Worm (Caenorhabditis elegans) whole organism, young adult: Measurements from ENCODE around the gene R07E5.6.

Source experiments
- B0261.1 ChIP-seq: sonication (generic microtip); optimal IDR thresholded peaks from 2 replicates; lab custom pipeline; 2016; ENCODE audit warnings: mild to moderate bottlenecking, missing genetic modification characterization, moderate library complexity, missing compliant biosample characterization
- D2030.7 ChIP-seq: fragments of 200-800 bp; sonication (Bioruptor generic); IDR thresholded peaks from 2 replicates; pipeline ENCODE4 v1.3.6; 2022; ENCODE audit warnings: missing genetic modification reagents, missing genetic modification characterization, missing compliant biosample characterization
- F23B12.7 ChIP-seq: sonication (generic microtip); optimal IDR thresholded peaks from 2 replicates; lab custom pipeline; 2017; ENCODE audit warnings: missing genetic modification characterization, mild to moderate bottlenecking, missing compliant biosample characterization, antibody characterized with exemption, moderate library complexity; ENCODE audit not compliant: insufficient read depth
- F33H1.4 ChIP-seq: fragments of 200-800 bp; sonication (Bioruptor generic); IDR thresholded peaks from 2 replicates; pipeline ENCODE4 v1.3.6; 2022; ENCODE audit warnings: missing genetic modification reagents, missing genetic modification characterization, missing compliant biosample characterization
- F39B2.1 ChIP-seq: fragments of 200-800 bp; sonication (Bioruptor generic); IDR thresholded peaks from 2 replicates; pipeline ENCODE4 v1.3.6; 2022; ENCODE audit warnings: missing genetic modification reagents, missing genetic modification characterization, missing compliant biosample characterization
- F52B5.7 ChIP-seq: sonication (generic microtip); optimal IDR thresholded peaks from 2 replicates; lab custom pipeline; 2016; ENCODE audit warnings: mild to moderate bottlenecking, missing genetic modification characterization, missing compliant biosample characterization
- F55B11.4 ChIP-seq: sonication (generic microtip); optimal IDR thresholded peaks from 2 replicates; lab custom pipeline; 2016; ENCODE audit warnings: missing compliant biosample characterization, missing genetic modification characterization, borderline replicate concordance; ENCODE audit not compliant: insufficient read depth
- K12H6.12 ChIP-seq: fragments of 200-800 bp; sonication (Bioruptor generic); optimal IDR thresholded peaks from 2 replicates; lab custom pipeline; 2018; ENCODE audit warnings: mild to moderate bottlenecking, missing genetic modification characterization, missing compliant biosample characterization
- Y56A3A.18 ChIP-seq: fragments of 200-800 bp; sonication (Bioruptor generic); IDR thresholded peaks from 2 replicates; pipeline ENCODE4 v1.3.6; 2022; ENCODE audit warnings: missing genetic modification reagents, missing genetic modification characterization, missing compliant biosample characterization
- Y67H2A.10 ChIP-seq: fragments of 200-800 bp; sonication (Bioruptor generic); conservative IDR thresholded peaks from 2 replicates; pipeline ENCODE4 v1.3.6; 2022; ENCODE audit warnings: missing genetic modification reagents, missing genetic modification characterization, missing compliant biosample characterization
- Y79H2A.3 ChIP-seq: fragments of 200-800 bp; sonication (Bioruptor generic); conservative IDR thresholded peaks from 2 replicates; pipeline ENCODE4 v1.3.6; 2022; ENCODE audit warnings: missing genetic modification reagents, missing genetic modification characterization, missing compliant biosample characterization
- Y95B8A.8 ChIP-seq: fragments of 200-800 bp; sonication (Bioruptor generic); IDR thresholded peaks from 2 replicates; pipeline ENCODE4 v1.3.6; 2022; ENCODE audit warnings: missing genetic modification reagents, missing genetic modification characterization, missing compliant biosample characterization
- ama-1 ChIP-seq, 3 experiments: fragments of 150-350 bp in 1 of 3; sonication (generic microtip) in 2 of 3; optimal IDR thresholded peaks; 2 replicates each; lab custom pipeline; 2014 to 2018; ENCODE audit warnings: missing biosample characterization in 2 of 3, missing genetic modification characterization in 2 of 3, missing genetic modification reagents in 2 of 3
- aptf-2 ChIP-seq: fragments of 200-800 bp; sonication (Bioruptor generic); conservative IDR thresholded peaks from 2 replicates; pipeline ENCODE4 v1.3.6; 2022; ENCODE audit warnings: missing genetic modification reagents, missing genetic modification characterization, missing compliant biosample characterization
- atf-7 ChIP-seq: sonication (generic microtip); optimal IDR thresholded peaks from 2 replicates; lab custom pipeline; 2017; ENCODE audit warnings: mild to moderate bottlenecking, missing genetic modification characterization, missing compliant biosample characterization
- attf-5 ChIP-seq: fragments of 200-800 bp; sonication (Bioruptor generic); optimal IDR thresholded peaks from 2 replicates; lab custom pipeline; 2018; ENCODE audit warnings: mild to moderate bottlenecking, missing genetic modification characterization, missing compliant biosample characterization
- ccch-3 ChIP-seq: fragments of 200-800 bp; sonication (Bioruptor generic); optimal IDR thresholded peaks from 2 replicates; lab custom pipeline; 2018; ENCODE audit warnings: mild to moderate bottlenecking, missing genetic modification characterization, missing compliant biosample characterization
- ceh-40 ChIP-seq: fragments of 200-800 bp; sonication (Bioruptor generic); IDR thresholded peaks from 2 replicates; pipeline ENCODE4 v1.3.6; 2022; ENCODE audit warnings: missing genetic modification characterization, missing compliant biosample characterization
- chd-7 ChIP-seq: sonication (generic microtip); optimal IDR thresholded peaks from 2 replicates; lab custom pipeline; 2016; ENCODE audit warnings: mild to moderate bottlenecking, missing genetic modification characterization, moderate library complexity, missing compliant biosample characterization
- die-1 ChIP-seq: sonication (generic microtip); optimal IDR thresholded peaks from 2 replicates; lab custom pipeline; 2016; ENCODE audit warnings: missing genotype, mild to moderate bottlenecking, missing genetic modification characterization, missing compliant biosample characterization
- dox-1 ChIP-seq: fragments of 200-800 bp; sonication (Bioruptor generic); IDR thresholded peaks from 2 replicates; pipeline ENCODE4 v1.3.6; 2022; ENCODE audit warnings: missing genetic modification reagents, missing genetic modification characterization, missing compliant biosample characterization
- egl-18 ChIP-seq: fragments of 200-800 bp; sonication (Bioruptor generic); IDR thresholded peaks from 2 replicates; pipeline ENCODE4 v1.3.6; 2022; ENCODE audit warnings: missing genetic modification reagents, missing genetic modification characterization, missing compliant biosample characterization
- egl-44 ChIP-seq: fragments of 200-800 bp; sonication (Bioruptor generic); IDR thresholded peaks from 2 replicates; pipeline ENCODE4 v1.3.6; 2022; ENCODE audit warnings: missing genetic modification reagents, missing genetic modification characterization, missing compliant biosample characterization
- him-1 ChIP-seq: sonication (generic microtip); optimal IDR thresholded peaks from 2 replicates; lab custom pipeline; 2016; ENCODE audit warnings: missing genotype, missing genetic modification reagents, missing genetic modification characterization, missing compliant biosample characterization
- hlh-12 ChIP-seq: sonication (generic microtip); optimal IDR thresholded peaks from 2 replicates; lab custom pipeline; 2016; ENCODE audit warnings: missing genetic modification characterization, missing compliant biosample characterization
- hmg-1.2 ChIP-seq: fragments of 200-800 bp; sonication (Bioruptor generic); IDR thresholded peaks from 2 replicates; pipeline ENCODE4 v1.3.6; 2022; ENCODE audit warnings: missing genetic modification reagents, missing genetic modification characterization, missing compliant biosample characterization
- hmg-20 ChIP-seq: fragments of 200-800 bp; sonication (Bioruptor generic); IDR thresholded peaks from 2 replicates; pipeline ENCODE4 v1.3.6; 2022; ENCODE audit warnings: missing genetic modification reagents, missing genetic modification characterization, missing compliant biosample characterization
- let-526 ChIP-seq: fragments of 200-800 bp; sonication (Bioruptor generic); IDR thresholded peaks from 2 replicates; pipeline ENCODE4 v1.3.6; 2022; ENCODE audit warnings: missing genetic modification reagents, missing genetic modification characterization, missing compliant biosample characterization
- let-607 ChIP-seq, 2 experiments: fragments of 200-800 bp in 1 of 2; sonication (Bioruptor generic) in 1 of 2; sonication (generic microtip) in 1 of 2; optimal IDR thresholded peaks; 2 replicates each; lab custom pipeline; 2016 to 2018; ENCODE audit warnings: mild to moderate bottlenecking in 2 of 2, missing compliant biosample characterization in 2 of 2, missing genetic modification characterization in 2 of 2, moderate library complexity in 2 of 2, missing genotype in 1 of 2
- lin-26 ChIP-seq: fragments of 200-800 bp; sonication (Bioruptor generic); IDR thresholded peaks from 2 replicates; pipeline ENCODE4 v1.3.6; 2022; ENCODE audit warnings: missing genetic modification reagents, missing genetic modification characterization, missing compliant biosample characterization
- lin-35 ChIP-seq, 3 experiments: fragments of 150-350 bp in 2 of 3; sonication (generic microtip) in 1 of 3; optimal IDR thresholded peaks; 2 replicates each; lab custom pipeline; 2014 to 2018; ENCODE audit warnings: missing biosample characterization in 3 of 3, missing genetic modification characterization in 3 of 3, missing genetic modification reagents in 3 of 3
- lin-54 ChIP-seq: fragments of 200-800 bp; sonication (Bioruptor generic); optimal IDR thresholded peaks from 2 replicates; lab custom pipeline; 2018; ENCODE audit warnings: mild to moderate bottlenecking, missing genetic modification characterization, missing compliant biosample characterization
- lsy-27 ChIP-seq: sonication (generic microtip); optimal IDR thresholded peaks from 2 replicates; lab custom pipeline; 2017; ENCODE audit warnings: missing genetic modification characterization, mild to moderate bottlenecking, missing compliant biosample characterization, antibody characterized with exemption, missing genotype, borderline replicate concordance; ENCODE audit not compliant: insufficient read depth
- mxl-1 ChIP-seq: sonication (generic microtip); optimal IDR thresholded peaks from 2 replicates; lab custom pipeline; 2016; ENCODE audit warnings: missing genetic modification characterization, missing compliant biosample characterization
- nfya-2 ChIP-seq: fragments of 200-800 bp; sonication (Bioruptor generic); IDR thresholded peaks from 2 replicates; pipeline ENCODE4 v1.3.6; 2022; ENCODE audit warnings: missing genetic modification reagents, missing genetic modification characterization, missing compliant biosample characterization
- nhr-120 ChIP-seq: fragments of 200-800 bp; sonication (Bioruptor generic); IDR thresholded peaks from 2 replicates; pipeline ENCODE4 v1.3.6; 2022; ENCODE audit warnings: missing genetic modification characterization, missing compliant biosample characterization
- nhr-179 ChIP-seq: sonication (generic microtip); optimal IDR thresholded peaks from 2 replicates; lab custom pipeline; 2016; ENCODE audit warnings: mild to moderate bottlenecking, missing genetic modification characterization, missing compliant biosample characterization
- nhr-27 ChIP-seq: fragments of 200-800 bp; sonication (Bioruptor generic); optimal IDR thresholded peaks from 2 replicates; lab custom pipeline; 2018; ENCODE audit warnings: mild to moderate bottlenecking, missing genetic modification characterization, moderate library complexity, missing compliant biosample characterization
- nhr-90 ChIP-seq: sonication (generic microtip); optimal IDR thresholded peaks from 2 replicates; lab custom pipeline; 2016; ENCODE audit warnings: missing genotype, mild to moderate bottlenecking, missing genetic modification characterization, missing compliant biosample characterization
- repo-1 ChIP-seq: sonication (generic microtip); optimal IDR thresholded peaks from 2 replicates; lab custom pipeline; 2017; ENCODE audit warnings: mild to moderate bottlenecking, missing genetic modification characterization, missing compliant biosample characterization
- sdz-38 ChIP-seq: sonication (generic microtip); optimal IDR thresholded peaks from 2 replicates; lab custom pipeline; 2016; ENCODE audit warnings: missing genotype, missing genetic modification characterization, missing compliant biosample characterization
- somi-1 ChIP-seq: fragments of 200-800 bp; sonication (Bioruptor generic); optimal IDR thresholded peaks from 2 replicates; lab custom pipeline; 2018; ENCODE audit warnings: mild to moderate bottlenecking, missing genetic modification characterization, missing compliant biosample characterization
- sptf-2 ChIP-seq: fragments of 200-800 bp; sonication (Bioruptor generic); optimal IDR thresholded peaks from 2 replicates; lab custom pipeline; 2018; ENCODE audit warnings: mild to moderate bottlenecking, missing genetic modification characterization, missing compliant biosample characterization
- tbp1 ChIP-seq: fragments of 200-800 bp; sonication (Bioruptor generic); optimal IDR thresholded peaks from 2 replicates; lab custom pipeline; 2018; ENCODE audit warnings: mild to moderate bottlenecking, missing genetic modification characterization, missing compliant biosample characterization
- tbx-9 ChIP-seq: sonication (generic microtip); optimal IDR thresholded peaks from 2 replicates; lab custom pipeline; 2016; ENCODE audit warnings: borderline replicate concordance, missing genetic modification characterization, inconsistent platforms, missing compliant biosample characterization
- unc-130 ChIP-seq: sonication (generic microtip); optimal IDR thresholded peaks from 2 replicates; lab custom pipeline; 2016; ENCODE audit warnings: missing genetic modification reagents, missing genetic modification characterization, missing compliant biosample characterization
- zfh-2 ChIP-seq: fragments of 200-800 bp; sonication (Bioruptor generic); conservative IDR thresholded peaks from 2 replicates; pipeline ENCODE4 v1.3.6; 2022; ENCODE audit warnings: missing genetic modification reagents, missing genetic modification characterization, missing compliant biosample characterization
- ztf-28 ChIP-seq: fragments of 200-800 bp; sonication (Bioruptor generic); IDR thresholded peaks from 2 replicates; pipeline ENCODE4 v1.3.6; 2022; ENCODE audit warnings: missing genetic modification reagents, missing genetic modification characterization, missing compliant biosample characterization
- ztf-3 ChIP-seq: fragments of 200-800 bp; sonication (Bioruptor generic); optimal IDR thresholded peaks from 2 replicates; lab custom pipeline; 2018; ENCODE audit warnings: mild to moderate bottlenecking, missing genetic modification characterization, missing compliant biosample characterization

Gene R07E5.6

ce11 chrIII:4362332-4362731, 36.2 kb upstream of the R07E5.6 start (continued):
- TF ChIP-seq F23B12.7 (tag; lab: Kevin White, UChicago): no peak
- no peak for TF ChIP-seq hmg-20 (GFP tag; lab: Robert Waterston, UW)
- no peak for TF ChIP-seq let-607 (tag; optimal IDR thresholded peaks at IDR 0.05; lab: Kevin White, UChicago)
- no peak for TF ChIP-seq F55B11.4 (tag; lab: Kevin White, UChicago)
- peak; percentile 46 for TF ChIP-seq die-1 (tag; lab: Kevin White, UChicago)
- no peak for TF ChIP-seq Y67H2A.10
- no peak for TF ChIP-seq nfya-2
- no peak for TF ChIP-seq lsy-27 (tag; lab: Kevin White, UChicago)
- TF ChIP-seq lin-54 (GFP tag; lab: Kevin White, UChicago): no peak
- no peak for TF ChIP-seq aptf-2 (GFP tag; lab: Robert Waterston, UW)
- no peak for TF ChIP-seq zfh-2 (GFP tag; lab: Robert Waterston, UW)
- no peak for TF ChIP-seq egl-18
- TF ChIP-seq sdz-38 (tag; lab: Kevin White, UChicago): no peak
- no peak for TF ChIP-seq hlh-12 (tag; lab: Kevin White, UChicago)
- peak; percentile 73 for TF ChIP-seq him-1 (tag; lab: Kevin White, UChicago)
- TF ChIP-seq D2030.7 (GFP tag; lab: Robert Waterston, UW): peak; percentile 62
- no peak for TF ChIP-seq ceh-40 (GFP tag; lab: Robert Waterston, UW)
- TF ChIP-seq F52B5.7 (tag; lab: Kevin White, UChicago): no peak
- no peak for TF ChIP-seq Y95B8A.8
- no peak for TF ChIP-seq chd-7 (tag; lab: Kevin White, UChicago)
- no peak for TF ChIP-seq ama-1 (optimal IDR thresholded peaks at IDR 0.05; lab: Kevin White, UChicago)
- TF ChIP-seq ama-1 (GFP tag; optimal IDR thresholded peaks at IDR 0.05; lab: Kevin White, UChicago): peak; percentile 12 to 49
- no peak for TF ChIP-seq nhr-179 (tag; lab: Kevin White, UChicago)
- TF ChIP-seq atf-7 (tag; lab: Kevin White, UChicago): no peak
- TF ChIP-seq sptf-2 (GFP tag; lab: Kevin White, UChicago): no peak
- peak; percentile 8 for TF ChIP-seq unc-130 (GFP tag; lab: Kevin White, UChicago)
- TF ChIP-seq ccch-3 (GFP tag; lab: Kevin White, UChicago): no peak
- peak; percentile 90 for TF ChIP-seq tbp1
- TF ChIP-seq tbx-9 (tag; lab: Kevin White, UChicago): no peak
- TF ChIP-seq attf-5: no peak
- TF ChIP-seq K12H6.12 (tag; lab: Kevin White, UChicago): no peak
- peak; percentile 78 for TF ChIP-seq lin-26 (GFP tag; lab: Robert Waterston, UW)
- TF ChIP-seq hmg-1.2 (GFP tag; lab: Robert Waterston, UW): peak; percentile 30; the same call in 1 of the 2 replicates
- TF ChIP-seq egl-44 (GFP tag; lab: Robert Waterston, UW): 0 out of 2 replicates have a peak, but pooled peaks have one; percentile 35
- peak; percentile 67 for TF ChIP-seq B0261.1 (tag; lab: Kevin White, UChicago)
- no peak for TF ChIP-seq ztf-3 (GFP tag; lab: Kevin White, UChicago)
- no peak for TF ChIP-seq ztf-28 (GFP tag; lab: Robert Waterston, UW)
- peak; percentile 50; the same call in 1 of the 2 replicates for TF ChIP-seq dox-1 (GFP tag; lab: Robert Waterston, UW)
- TF ChIP-seq somi-1 (GFP tag; lab: Kevin White, UChicago): no peak
- no peak for TF ChIP-seq lin-35 (GFP tag; optimal IDR thresholded peaks at IDR 0.05; lab: Kevin White, UChicago)
- TF ChIP-seq nhr-90: peak; percentile 54
- no peak for TF ChIP-seq let-526 (GFP tag; lab: Robert Waterston, UW)
- no peak for TF ChIP-seq Y56A3A.18 (GFP tag; lab: Robert Waterston, UW)
- peak; percentile 45 for TF ChIP-seq mxl-1 (tag; lab: Kevin White, UChicago)
- TF ChIP-seq Y79H2A.3: no peak
- no peak for TF ChIP-seq repo-1 (tag; lab: Kevin White, UChicago)
- TF ChIP-seq F39B2.1 (GFP tag; lab: Robert Waterston, UW): no peak
- TF ChIP-seq nhr-27 (tag; lab: Kevin White, UChicago): no peak
- peak; percentile 24; the same call in 1 of the 2 replicates for TF ChIP-seq F33H1.4 (GFP tag; lab: Robert Waterston, UW)
- no peak for TF ChIP-seq nhr-120 (GFP tag; lab: Robert Waterston, UW)
